Fruit fly (Drosophila melanogaster) whole organism, wandering third instar larva: Measurements from ENCODE around the gene Diedel.

Experiments
- Abd-B ChIP-seq: fragments of >200 bp; optimal IDR thresholded peaks from 2 replicates; lab custom pipeline; 2017; ENCODE audit warnings: missing biosample characterization, missing genetic modification characterization
- CG9705 ChIP-seq: fragments of 200-800 bp; sonication (Bioruptor generic); optimal IDR thresholded peaks from 2 replicates; lab custom pipeline; 2018; ENCODE audit warnings: missing biosample characterization, mild to moderate bottlenecking, missing genetic modification characterization
- Dfd ChIP-seq: fragments of >200 bp; optimal IDR thresholded peaks from 2 replicates; lab custom pipeline; 2017; ENCODE audit warnings: missing biosample characterization, missing genetic modification characterization
- Dif ChIP-seq: fragments of 200-275, 200-300 bp; sonication (Bioruptor generic); optimal IDR thresholded peaks from 2 replicates; lab custom pipeline; 2018; ENCODE audit warnings: missing biosample characterization, missing genetic modification characterization; ENCODE audit not compliant: partially characterized antibody
- GATAd ChIP-seq: sonication (Bioruptor generic); optimal IDR thresholded peaks from 2 replicates; lab custom pipeline; 2016; ENCODE audit warnings: missing biosample characterization, missing genetic modification characterization
- HLH106 ChIP-seq: fragments of 200-800 bp; optimal IDR thresholded peaks from 3 replicates; lab custom pipeline; 2019; ENCODE audit warnings: missing biosample characterization, mild to moderate bottlenecking, missing genetic modification characterization, moderate library complexity
- Hnf4 ChIP-seq: fragments of 200-800 bp; sonication (Bioruptor generic); optimal IDR thresholded peaks from 2 replicates; lab custom pipeline; 2016; ENCODE audit warnings: missing biosample characterization, mild to moderate bottlenecking, missing genetic modification characterization
- Hr78 ChIP-seq: fragments of >200 bp; optimal IDR thresholded peaks from 2 replicates; lab custom pipeline; 2017; ENCODE audit warnings: missing biosample characterization, missing genetic modification characterization
- Hr83 ChIP-seq: fragments of 200-300 bp; sonication (Bioruptor generic); optimal IDR thresholded peaks from 2 replicates; lab custom pipeline; 2016; ENCODE audit warnings: missing biosample characterization, mild to moderate bottlenecking, missing genetic modification characterization, moderate library complexity; ENCODE audit not compliant: poor library complexity, severe bottlenecking
- Jra ChIP-seq: sonication (Bioruptor generic); optimal IDR thresholded peaks from 2 replicates; lab custom pipeline; 2016; ENCODE audit warnings: missing biosample characterization, missing genetic modification characterization
- Mio ChIP-seq: sonication (Bioruptor generic); optimal IDR thresholded peaks from 2 replicates; lab custom pipeline; 2016; ENCODE audit warnings: missing biosample characterization, missing genetic modification characterization
- Myc ChIP-seq: fragments of >200 bp; optimal IDR thresholded peaks from 2 replicates; lab custom pipeline; 2017
- OdsH ChIP-seq: fragments of 200-800 bp; sonication (Bioruptor generic); optimal IDR thresholded peaks from 2 replicates; lab custom pipeline; 2016; ENCODE audit warnings: missing biosample characterization, mild to moderate bottlenecking, missing genetic modification characterization
- Rel ChIP-seq, 2 experiments: fragments of 200-800 bp; sonication (Bioruptor generic) in 1 of 2; optimal IDR thresholded peaks; 2 replicates in 1 of 2; 3 replicates in 1 of 2; lab custom pipeline; 2016 to 2019; ENCODE audit warnings: mild to moderate bottlenecking in 2 of 2, missing biosample characterization in 2 of 2, missing genetic modification characterization in 2 of 2, moderate library complexity in 1 of 2
- Sp1 ChIP-seq: fragments of 200-800 bp; sonication (Bioruptor generic); optimal IDR thresholded peaks from 3 replicates; lab custom pipeline; 2019; ENCODE audit warnings: missing biosample characterization, mild to moderate bottlenecking, missing genetic modification characterization, moderate library complexity
- Vsx2 ChIP-seq: fragments of 200-300, 225-300 bp; sonication (Bioruptor generic); optimal IDR thresholded peaks from 2 replicates; lab custom pipeline; 2018; ENCODE audit warnings: missing biosample characterization, missing genetic modification characterization; ENCODE audit not compliant: partially characterized antibody
- br ChIP-seq: fragments of 200-800 bp; sonication (Bioruptor generic); optimal IDR thresholded peaks from 2 replicates; lab custom pipeline; 2016; ENCODE audit warnings: missing biosample characterization, missing genetic modification characterization
- dl ChIP-seq, 2 experiments: fragments of 175-275, 200-275 bp in 1 of 2; fragments of 200-275 bp in 1 of 2; sonication (Bioruptor generic); optimal IDR thresholded peaks; lab custom pipeline; 2018; ENCODE audit warnings: mild to moderate bottlenecking in 2 of 2, missing biosample characterization in 2 of 2, missing genetic modification characterization in 2 of 2, moderate library complexity in 2 of 2; ENCODE audit not compliant: partially characterized antibody in 2 of 2, insufficient read depth in 1 of 2
- dmrt93B ChIP-seq: fragments of 200-800 bp; sonication (Bioruptor generic); optimal IDR thresholded peaks from 2 replicates; lab custom pipeline; 2018; ENCODE audit warnings: missing biosample characterization, mild to moderate bottlenecking, missing genetic modification characterization
- dsf ChIP-seq: sonication (Bioruptor generic); optimal IDR thresholded peaks from 2 replicates; lab custom pipeline; 2016; ENCODE audit warnings: missing biosample characterization, missing genetic modification characterization, borderline replicate concordance
- ey ChIP-seq: fragments of 200-800 bp; sonication (Bioruptor generic); optimal IDR thresholded peaks from 2 replicates; lab custom pipeline; 2016; ENCODE audit warnings: missing biosample characterization, missing genetic modification characterization
- foxo ChIP-seq, 2 experiments: fragments of 200-800 bp; sonication (Bioruptor generic); optimal IDR thresholded peaks; 2 replicates in 1 of 2; 3 replicates in 1 of 2; lab custom pipeline; 2016 to 2017; ENCODE audit warnings: missing biosample characterization in 2 of 2, missing genetic modification characterization in 2 of 2
- fru ChIP-seq: fragments of 200-800 bp; sonication (Bioruptor generic); optimal IDR thresholded peaks from 3 replicates; lab custom pipeline; 2016; ENCODE audit warnings: missing biosample characterization, mild to moderate bottlenecking, missing genetic modification characterization
- jim ChIP-seq: fragments of 175-275, 200-325 bp; sonication (Bioruptor generic); optimal IDR thresholded peaks from 2 replicates; lab custom pipeline; 2016; ENCODE audit warnings: missing biosample characterization, mild to moderate bottlenecking, missing genetic modification characterization
- pan ChIP-seq: fragments of >200 bp; optimal IDR thresholded peaks from 2 replicates; lab custom pipeline; 2017
- psq ChIP-seq: fragments of 200-800 bp; sonication (Bioruptor generic); optimal IDR thresholded peaks from 3 replicates; lab custom pipeline; 2017; ENCODE audit warnings: missing biosample characterization, mild to moderate bottlenecking, missing genetic modification characterization, moderate library complexity
- rgr ChIP-seq: fragments of 200-800 bp; sonication (Bioruptor generic); optimal IDR thresholded peaks from 3 replicates; lab custom pipeline; 2016; ENCODE audit warnings: missing biosample characterization, mild to moderate bottlenecking, missing genetic modification characterization
- sage ChIP-seq: fragments of 200-800 bp; sonication (Bioruptor generic); optimal IDR thresholded peaks from 2 replicates; lab custom pipeline; 2016; ENCODE audit warnings: missing biosample characterization, mild to moderate bottlenecking, missing genetic modification characterization
- sv ChIP-seq: fragments of 200-800 bp; sonication (Bioruptor generic); optimal IDR thresholded peaks from 3 replicates; lab custom pipeline; 2016; ENCODE audit warnings: missing biosample characterization, missing genetic modification characterization
- tai ChIP-seq: sonication (Bioruptor generic); optimal IDR thresholded peaks from 2 replicates; lab custom pipeline; 2016; ENCODE audit warnings: missing biosample characterization, missing genetic modification characterization
- woc ChIP-seq: sonication (Bioruptor generic); optimal IDR thresholded peaks from 2 replicates; lab custom pipeline; 2016; ENCODE audit warnings: missing biosample characterization, mild to moderate bottlenecking, missing genetic modification characterization

Diedel gene

dm6 chr3R:29508551-29509266, 15.1 kb downstream of the Diedel start:
- TF ChIP-seq Hr78 (GFP tag; lab: Kevin White, UChicago) = no peak
- TF ChIP-seq Sp1 (GFP tag; lab: Kevin White, UChicago) = no peak
- no peak for TF ChIP-seq dsf (GFP tag; lab: Kevin White, UChicago)
- TF ChIP-seq rgr (GFP tag; lab: Kevin White, UChicago) = no peak
- no peak for TF ChIP-seq dl (GFP tag; optimal IDR thresholded peaks at IDR 0.05; lab: Kevin White, UChicago; ENCODE audit: insufficient read depth in 1 of 2, partially characterized antibody in 2 of 2)
- no peak for TF ChIP-seq br (GFP tag; lab: Kevin White, UChicago)
- TF ChIP-seq OdsH (GFP tag; lab: Kevin White, UChicago) = no peak
- no peak for TF ChIP-seq Hr83
- TF ChIP-seq Mio (GFP tag; lab: Kevin White, UChicago) = no peak
- TF ChIP-seq Dif = no peak
- TF ChIP-seq Abd-B (GFP tag; lab: Kevin White, UChicago) = no peak

- no peak for TF ChIP-seq br (GFP tag; lab: Kevin White, UChicago)
- TF ChIP-seq Dfd = no peak
- no peak for TF ChIP-seq dl (GFP tag; optimal IDR thresholded peaks at IDR 0.05; lab: Kevin White, UChicago; ENCODE audit: insufficient read depth in 1 of 2, partially characterized antibody in 2 of 2)
- TF ChIP-seq foxo (GFP tag; optimal IDR thresholded peaks at IDR 0.05; lab: Kevin White, UChicago) = no peak
- no peak for TF ChIP-seq sage
- TF ChIP-seq sv (GFP tag; lab: Kevin White, UChicago) = no peak
- TF ChIP-seq Rel (GFP tag; optimal IDR thresholded peaks at IDR 0.05; lab: Kevin White, UChicago) = no peak
- no peak for TF ChIP-seq Rel (tag; optimal IDR thresholded peaks at IDR 0.05; lab: Kevin White, UChicago)
- no peak for TF ChIP-seq tai
- no peak for TF ChIP-seq psq
- TF ChIP-seq HLH106 (tag; lab: Kevin White, UChicago) = no peak
- TF ChIP-seq rgr (GFP tag; lab: Kevin White, UChicago) = no peak
- no peak for TF ChIP-seq ey (GFP tag; lab: Kevin White, UChicago)
- no peak for TF ChIP-seq Vsx2 (GFP tag; lab: Kevin White, UChicago)
- TF ChIP-seq fru (GFP tag; lab: Kevin White, UChicago) = no peak
- TF ChIP-seq Myc (lab: Kevin White, UChicago) = no peak
- TF ChIP-seq woc (GFP tag; lab: Kevin White, UChicago) = no peak
Measured at dm6 chr3R:29511472-29511871, 17.8 kb downstream of the Diedel start.

dm6 chr3R:29512306-29513044, 18.8 kb downstream of the Diedel start:
- TF ChIP-seq Myc (lab: Kevin White, UChicago) = peak; percentile 47
- no peak for TF ChIP-seq OdsH (GFP tag; lab: Kevin White, UChicago)

DNA sequence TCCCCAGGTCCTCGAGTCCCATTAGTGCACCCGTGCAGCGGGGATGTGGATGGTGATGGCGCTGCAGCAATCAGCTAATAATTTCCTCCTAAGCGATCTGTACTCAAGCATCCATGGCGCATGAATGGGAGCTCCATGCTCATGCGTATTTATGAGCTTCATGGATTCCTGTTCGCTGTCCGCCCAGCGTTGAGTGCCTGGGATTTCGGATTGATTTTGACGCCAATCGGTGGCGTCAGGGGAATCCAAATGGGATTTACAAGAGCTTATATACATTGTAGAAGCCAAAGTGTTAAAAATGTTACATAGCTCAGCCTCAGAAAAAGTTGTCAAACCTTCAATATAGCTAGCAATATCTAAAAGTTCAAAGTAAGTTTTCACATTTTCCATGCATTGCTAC, 21.8 kb downstream of the Diedel start, which contains the start of gene ND-20L:
ND-20L (plus strand) TSS at position 301 of the 400 bp plus-strand sequence.
- TF ChIP-seq HLH106 (tag; lab: Kevin White, UChicago) (no peak), tai (no peak), Rel (GFP tag; optimal IDR thresholded peaks at IDR 0.05; lab: Kevin White, UChicago) (no peak), Rel (tag; optimal IDR thresholded peaks at IDR 0.05; lab: Kevin White, UChicago) (no peak), br (GFP tag; lab: Kevin White, UChicago) (no peak), rgr (GFP tag; lab: Kevin White, UChicago) (no peak), woc (GFP tag; lab: Kevin White, UChicago) (no peak), Hnf4 (no peak), OdsH (GFP tag; lab: Kevin White, UChicago) (no peak), Jra (no peak), ey (GFP tag; lab: Kevin White, UChicago) (no peak), foxo (GFP tag; optimal IDR thresholded peaks at IDR 0.05; lab: Kevin White, UChicago) (no peak), Mio (GFP tag; lab: Kevin White, UChicago) (no peak), CG9705 (GFP tag; lab: Kevin White, UChicago) (no peak), jim (GFP tag; lab: Kevin White, UChicago) (no peak), sv (GFP tag; lab: Kevin White, UChicago) (no peak), pan (lab: Kevin White, UChicago) (no peak), Hr83 (no peak), dmrt93B (no peak), GATAd (GFP tag; lab: Kevin White, UChicago) (no peak), dl (GFP tag; optimal IDR thresholded peaks at IDR 0.05; lab: Kevin White, UChicago; ENCODE audit: insufficient read depth in 1 of 2, partially characterized antibody in 2 of 2) (no peak)
